Worm (Caenorhabditis elegans) whole organism, mixed stage, embryonic: Measurements from ENCODE around the gene ZK355.2.

ENCODE experiments used
- M03D4.4 ChIP-seq: sonication (generic microtip); optimal IDR thresholded peaks from 2 replicates; lab custom pipeline; 2017; ENCODE audit warnings: mild to moderate bottlenecking, missing genetic modification characterization, missing compliant biosample characterization
- bed-3 ChIP-seq: fragments of 200-800 bp; sonication (Bioruptor generic); optimal IDR thresholded peaks from 3 replicates; lab custom pipeline; 2018; ENCODE audit warnings: mild to moderate bottlenecking, missing genetic modification characterization, moderate library complexity, missing compliant biosample characterization
- blmp-1 ChIP-seq: fragments of 150-350 bp; optimal IDR thresholded peaks from 2 replicates; lab custom pipeline; 2014; ENCODE audit warnings: missing biosample characterization, missing genetic modification characterization
- ceh-39 ChIP-seq: fragments of 150-350 bp; optimal IDR thresholded peaks from 2 replicates; lab custom pipeline; 2014; ENCODE audit warnings: missing biosample characterization, missing genetic modification characterization
- ceh-43 ChIP-seq: fragments of 200-800 bp; sonication (Bioruptor generic); optimal IDR thresholded peaks from 2 replicates; lab custom pipeline; 2018; ENCODE audit warnings: mild to moderate bottlenecking, missing genetic modification characterization, moderate library complexity, missing compliant biosample characterization
- ceh-83 ChIP-seq: fragments of 200-800 bp; sonication (Bioruptor generic); optimal IDR thresholded peaks from 2 replicates; lab custom pipeline; 2018; ENCODE audit warnings: mild to moderate bottlenecking, missing genetic modification characterization, missing compliant biosample characterization
- cnd-1 ChIP-seq: fragments of 200-800 bp; sonication (Bioruptor generic); optimal IDR thresholded peaks from 2 replicates; lab custom pipeline; 2018; ENCODE audit warnings: mild to moderate bottlenecking, missing genetic modification characterization, missing compliant biosample characterization
- drap-1 ChIP-seq: fragments of 200-800 bp; sonication (Bioruptor generic); optimal IDR thresholded peaks from 3 replicates; lab custom pipeline; 2018; ENCODE audit warnings: mild to moderate bottlenecking, missing genetic modification characterization, missing compliant biosample characterization
- elt-3 ChIP-seq: fragments of 150-350 bp; optimal IDR thresholded peaks from 2 replicates; lab custom pipeline; 2014; ENCODE audit warnings: missing biosample characterization, missing genetic modification characterization
- flh-1 ChIP-seq: fragments of 200-800 bp; sonication (Bioruptor generic); optimal IDR thresholded peaks from 2 replicates; lab custom pipeline; 2018; ENCODE audit warnings: mild to moderate bottlenecking, missing genetic modification characterization, moderate library complexity, missing compliant biosample characterization
- ham-2 ChIP-seq: fragments of 200-800 bp; sonication (Bioruptor generic); optimal IDR thresholded peaks from 2 replicates; lab custom pipeline; 2018; ENCODE audit warnings: mild to moderate bottlenecking, missing genetic modification characterization, missing compliant biosample characterization
- hlh-1 ChIP-seq: fragments of 150-350 bp; optimal IDR thresholded peaks from 2 replicates; lab custom pipeline; 2014; ENCODE audit warnings: missing biosample characterization, missing genetic modification reagents, missing genetic modification characterization
- lin-32 ChIP-seq: fragments of 200-800 bp; sonication (Bioruptor generic); optimal IDR thresholded peaks from 2 replicates; lab custom pipeline; 2018; ENCODE audit warnings: mild to moderate bottlenecking, missing genetic modification characterization, missing compliant biosample characterization
- lsy-2 ChIP-seq: fragments of 150-350 bp; optimal IDR thresholded peaks from 2 replicates; lab custom pipeline; 2014; ENCODE audit warnings: missing biosample characterization, missing genetic modification characterization
- mab-5 ChIP-seq: fragments of 150-350 bp; optimal IDR thresholded peaks from 2 replicates; lab custom pipeline; 2014; ENCODE audit warnings: missing biosample characterization, missing genetic modification characterization
- mep-1 ChIP-seq: fragments of 150-350 bp; optimal IDR thresholded peaks from 2 replicates; lab custom pipeline; 2017; ENCODE audit warnings: missing biosample characterization, missing genetic modification reagents, missing genetic modification characterization, inconsistent platforms
- mls-2 ChIP-seq: sonication (generic microtip); optimal IDR thresholded peaks from 2 replicates; lab custom pipeline; 2016; ENCODE audit warnings: mild to moderate bottlenecking, missing genetic modification characterization, moderate library complexity, missing compliant biosample characterization
- nhr-2 ChIP-seq: fragments of 150-350 bp; optimal IDR thresholded peaks from 2 replicates; lab custom pipeline; 2014; ENCODE audit warnings: missing biosample characterization, missing genetic modification characterization
- nhr-237 ChIP-seq: fragments of 150-350 bp; optimal IDR thresholded peaks from 2 replicates; lab custom pipeline; 2014; ENCODE audit warnings: missing biosample characterization, missing genetic modification characterization
- nhr-76 ChIP-seq: sonication (generic microtip); optimal IDR thresholded peaks from 2 replicates; lab custom pipeline; 2017; ENCODE audit warnings: missing biosample characterization, missing genetic modification characterization
- pha-4 ChIP-seq: fragments of 150-350 bp; optimal IDR thresholded peaks from 2 replicates; lab custom pipeline; 2018; ENCODE audit warnings: missing biosample characterization, missing genetic modification reagents, missing genetic modification characterization
- sem-2 ChIP-seq: fragments of 200-800 bp; sonication (Bioruptor generic); optimal IDR thresholded peaks from 2 replicates; lab custom pipeline; 2018; ENCODE audit warnings: mild to moderate bottlenecking, missing genetic modification characterization, missing compliant biosample characterization
- sptf-1 ChIP-seq: sonication (generic microtip); optimal IDR thresholded peaks from 2 replicates; lab custom pipeline; 2017; ENCODE audit warnings: mild to moderate bottlenecking, missing genetic modification characterization, moderate library complexity, missing compliant biosample characterization
- tbx-8 ChIP-seq: fragments of 200-800 bp; sonication (Bioruptor generic); optimal IDR thresholded peaks from 2 replicates; lab custom pipeline; 2018; ENCODE audit warnings: mild to moderate bottlenecking, missing genetic modification characterization, moderate library complexity, missing compliant biosample characterization
- unc-120 ChIP-seq: sonication (generic microtip); optimal IDR thresholded peaks from 2 replicates; lab custom pipeline; 2017; ENCODE audit warnings: missing genetic modification characterization, missing compliant biosample characterization; ENCODE audit not compliant: poor library complexity, severe bottlenecking
- unc-39 ChIP-seq: fragments of 150-350 bp; optimal IDR thresholded peaks from 2 replicates; lab custom pipeline; 2014; ENCODE audit warnings: missing biosample characterization, missing genetic modification characterization
- unc-62 ChIP-seq: fragments of 150-350 bp; optimal IDR thresholded peaks from 2 replicates; lab custom pipeline; 2014; ENCODE audit warnings: missing biosample characterization, missing genetic modification reagents, missing genetic modification characterization
- zip-8 ChIP-seq: fragments of 150-350 bp; optimal IDR thresholded peaks from 2 replicates; lab custom pipeline; 2014; ENCODE audit warnings: missing biosample characterization, missing genetic modification characterization
- ztf-11 ChIP-seq: fragments of 150-350 bp; optimal IDR thresholded peaks from 2 replicates; lab custom pipeline; 2014; ENCODE audit warnings: missing biosample characterization, missing genetic modification characterization

ZK355.2 gene

ce11 chrII:2934354-2934753, 10.6 kb downstream of the ZK355.2 start, which contains the start of gene irld-67:
irld-67 (minus strand) TSS chrII:2934454.
- TF ChIP-seq unc-62 (no peak), unc-120 (tag; lab: Kevin White, UChicago) (no peak), ham-2 (no peak), nhr-2 (tag; lab: Kevin White, UChicago) (no peak), pha-4 (tag; lab: Kevin White, UChicago) (no peak), blmp-1 (no peak), mls-2 (tag; lab: Kevin White, UChicago) (no peak), zip-8 (tag; lab: Kevin White, UChicago) (no peak), ceh-43 (GFP tag; lab: Kevin White, UChicago) (no peak), nhr-76 (no peak), ceh-39 (tag; lab: Kevin White, UChicago) (no peak), mep-1 (no peak), sem-2 (no peak), bed-3 (GFP tag; lab: Kevin White, UChicago) (no peak), mab-5 (tag; lab: Kevin White, UChicago) (no peak), nhr-237 (no peak)
- TF ChIP-seq, all 35 proteins: peak for 0

- TF ChIP-seq pha-4 (tag; lab: Kevin White, UChicago): no peak
- no peak for TF ChIP-seq bed-3 (GFP tag; lab: Kevin White, UChicago)
- no peak for TF ChIP-seq nhr-237
- TF ChIP-seq zip-8 (tag; lab: Kevin White, UChicago): no peak
- no peak for TF ChIP-seq nhr-76
Measured at ce11 chrII:2937852-2938251, 14.1 kb downstream of the ZK355.2 start, which contains the start of gene irld-65. irld-65 (minus strand) TSS chrII:2937952.

ce11 chrII:2939681-2940080, 16.0 kb downstream of the ZK355.2 start:
- TF ChIP-seq flh-1 (GFP tag; lab: Kevin White, UChicago) (no peak), M03D4.4 (tag; lab: Kevin White, UChicago) (no peak), nhr-2 (tag; lab: Kevin White, UChicago) (no peak)

- no peak for TF ChIP-seq lin-32 (GFP tag; lab: Kevin White, UChicago)
- no peak for TF ChIP-seq flh-1 (GFP tag; lab: Kevin White, UChicago)
- no peak for TF ChIP-seq unc-120 (tag; lab: Kevin White, UChicago)
- no peak for TF ChIP-seq tbx-8
- TF ChIP-seq hlh-1 (tag; lab: Kevin White, UChicago): no peak
- TF ChIP-seq ceh-83 (GFP tag; lab: Kevin White, UChicago): no peak
- TF ChIP-seq mab-5 (tag; lab: Kevin White, UChicago): no peak
- TF ChIP-seq blmp-1: no peak
- no peak for TF ChIP-seq mls-2 (tag; lab: Kevin White, UChicago)
- no peak for TF ChIP-seq ztf-11 (tag; lab: Kevin White, UChicago)
- TF ChIP-seq unc-39: no peak
- TF ChIP-seq, all 35 proteins: peak for 0
Measured at ce11 chrII:2940747-2941146, 17.0 kb downstream of the ZK355.2 start, which contains the start of gene irld-66. irld-66 (minus strand) TSS chrII:2940847.

ce11 chrII:2943966-2944365, 20.2 kb downstream of the ZK355.2 start, which contains the start of the genes irld-50 and irld-49:
irld-50 (minus strand) TSS chrII:2944066.
irld-49 (plus strand) TSS chrII:2944176.
- TF ChIP-seq elt-3 (tag; lab: Kevin White, UChicago): no peak
- no peak for TF ChIP-seq ztf-11 (tag; lab: Kevin White, UChicago)
- TF ChIP-seq zip-8 (tag; lab: Kevin White, UChicago): no peak
- TF ChIP-seq cnd-1 (tag; lab: Kevin White, UChicago): no peak
- no peak for TF ChIP-seq mab-5 (tag; lab: Kevin White, UChicago)
- TF ChIP-seq nhr-2 (tag; lab: Kevin White, UChicago): no peak

ce11 chrII:2946438-2946837, 22.7 kb downstream of the ZK355.2 start, which contains the start of gene srw-79:
srw-79 (plus strand) TSS chrII:2946738.
- TF ChIP-seq cnd-1 (tag; lab: Kevin White, UChicago) (no peak), sptf-1 (tag; lab: Kevin White, UChicago) (no peak), drap-1 (GFP tag; lab: Kevin White, UChicago) (no peak), unc-120 (tag; lab: Kevin White, UChicago) (no peak), mab-5 (tag; lab: Kevin White, UChicago) (no peak), ceh-43 (GFP tag; lab: Kevin White, UChicago) (no peak), ceh-39 (tag; lab: Kevin White, UChicago) (no peak), lsy-2 (tag; lab: Kevin White, UChicago) (no peak), unc-62 (no peak)
